Worm (Caenorhabditis elegans) whole organism, young adult: ENCODE results near the gene F09D12.2.

Source experiments
- B0019.2 ChIP-seq: fragments of 200-800 bp; sonication (Bioruptor generic); conservative IDR thresholded peaks from 2 replicates; pipeline ENCODE4 v1.3.6; 2022; ENCODE audit warnings: missing genetic modification reagents, missing genetic modification characterization, missing compliant biosample characterization
- C06A6.2 ChIP-seq: fragments of 200-800 bp; sonication (Bioruptor generic); conservative IDR thresholded peaks from 2 replicates; pipeline ENCODE4 v1.3.6; 2022; ENCODE audit warnings: missing genetic modification characterization, missing compliant biosample characterization
- F22D6.2 ChIP-seq: sonication (generic microtip); optimal IDR thresholded peaks from 2 replicates; lab custom pipeline; 2016; ENCODE audit warnings: mild to moderate bottlenecking, missing genetic modification characterization, missing compliant biosample characterization
- F49E8.2 ChIP-seq: sonication (generic microtip); optimal IDR thresholded peaks from 3 replicates; lab custom pipeline; 2017; ENCODE audit warnings: missing genetic modification characterization, mild to moderate bottlenecking, missing compliant biosample characterization, antibody characterized with exemption, moderate library complexity; ENCODE audit not compliant: insufficient read depth
- F57A8.1 ChIP-seq: fragments of 200-800 bp; sonication (Bioruptor generic); optimal IDR thresholded peaks from 2 replicates; lab custom pipeline; 2018; ENCODE audit warnings: mild to moderate bottlenecking, missing genetic modification characterization, moderate library complexity, missing compliant biosample characterization
- K12H6.12 ChIP-seq: fragments of 200-800 bp; sonication (Bioruptor generic); optimal IDR thresholded peaks from 2 replicates; lab custom pipeline; 2018; ENCODE audit warnings: mild to moderate bottlenecking, missing genetic modification characterization, missing compliant biosample characterization
- T26A5.8 ChIP-seq: sonication (generic microtip); optimal IDR thresholded peaks from 2 replicates; lab custom pipeline; 2016; ENCODE audit warnings: missing genetic modification characterization, missing compliant biosample characterization
- Y95B8A.8 ChIP-seq: fragments of 200-800 bp; sonication (Bioruptor generic); IDR thresholded peaks from 2 replicates; pipeline ENCODE4 v1.3.6; 2022; ENCODE audit warnings: missing genetic modification reagents, missing genetic modification characterization, missing compliant biosample characterization
- ZK185.1 ChIP-seq: sonication (generic microtip); optimal IDR thresholded peaks from 2 replicates; lab custom pipeline; 2016; ENCODE audit warnings: mild to moderate bottlenecking, missing genetic modification characterization, missing compliant biosample characterization; ENCODE audit not compliant: poor library complexity, severe bottlenecking
- aptf-2 ChIP-seq: fragments of 200-800 bp; sonication (Bioruptor generic); conservative IDR thresholded peaks from 2 replicates; pipeline ENCODE4 v1.3.6; 2022; ENCODE audit warnings: missing genetic modification reagents, missing genetic modification characterization, missing compliant biosample characterization
- atf-7 ChIP-seq: sonication (generic microtip); optimal IDR thresholded peaks from 2 replicates; lab custom pipeline; 2017; ENCODE audit warnings: mild to moderate bottlenecking, missing genetic modification characterization, missing compliant biosample characterization
- athp-1 ChIP-seq: sonication (generic microtip); optimal IDR thresholded peaks from 2 replicates; lab custom pipeline; 2017; ENCODE audit warnings: mild to moderate bottlenecking, missing genetic modification characterization, missing compliant biosample characterization
- attf-5 ChIP-seq: fragments of 200-800 bp; sonication (Bioruptor generic); optimal IDR thresholded peaks from 2 replicates; lab custom pipeline; 2018; ENCODE audit warnings: mild to moderate bottlenecking, missing genetic modification characterization, missing compliant biosample characterization
- bed-2 ChIP-seq: fragments of 200-800 bp; sonication (Bioruptor generic); IDR thresholded peaks from 2 replicates; pipeline ENCODE4 v1.3.6; 2022; ENCODE audit warnings: missing genetic modification reagents, missing genetic modification characterization, missing compliant biosample characterization
- cebp-1 ChIP-seq, 2 experiments: fragments of 200-800 bp in 1 of 2; sonication (Bioruptor generic) in 1 of 2; sonication (generic microtip) in 1 of 2; IDR thresholded peaks in 1 of 2; optimal IDR thresholded peaks in 1 of 2; 2 replicates each; pipeline versions ENCODE4 v1.3.6 to Lab custom; 2017 to 2022; ENCODE audit warnings: missing compliant biosample characterization in 2 of 2, missing genetic modification characterization in 2 of 2, mild to moderate bottlenecking in 1 of 2, missing genetic modification reagents in 1 of 2, moderate library complexity in 1 of 2
- cebp-2 ChIP-seq: fragments of 200-800 bp; sonication (Bioruptor generic); IDR thresholded peaks from 2 replicates; pipeline ENCODE4 v1.3.6; 2022; ENCODE audit warnings: missing genetic modification characterization, missing compliant biosample characterization
- ceh-27 ChIP-seq: fragments of 200-800 bp; sonication (Bioruptor generic); optimal IDR thresholded peaks from 2 replicates; lab custom pipeline; 2018; ENCODE audit warnings: mild to moderate bottlenecking, missing genetic modification characterization, moderate library complexity, missing compliant biosample characterization
- chd-7 ChIP-seq: sonication (generic microtip); optimal IDR thresholded peaks from 2 replicates; lab custom pipeline; 2016; ENCODE audit warnings: mild to moderate bottlenecking, missing genetic modification characterization, moderate library complexity, missing compliant biosample characterization
- die-1 ChIP-seq: sonication (generic microtip); optimal IDR thresholded peaks from 2 replicates; lab custom pipeline; 2016; ENCODE audit warnings: missing genotype, mild to moderate bottlenecking, missing genetic modification characterization, missing compliant biosample characterization
- dox-1 ChIP-seq: fragments of 200-800 bp; sonication (Bioruptor generic); IDR thresholded peaks from 2 replicates; pipeline ENCODE4 v1.3.6; 2022; ENCODE audit warnings: missing genetic modification reagents, missing genetic modification characterization, missing compliant biosample characterization
- dpl-1 ChIP-seq: fragments of 150-350 bp; optimal IDR thresholded peaks from 2 replicates; lab custom pipeline; 2014; ENCODE audit warnings: missing biosample characterization, missing genetic modification reagents, missing genetic modification characterization
- efl-1 ChIP-seq: fragments of 150-350 bp; optimal IDR thresholded peaks from 2 replicates; lab custom pipeline; 2014; ENCODE audit warnings: missing biosample characterization, missing genetic modification reagents, missing genetic modification characterization
- ekl-4 ChIP-seq: fragments of 200-800 bp; sonication (Bioruptor generic); IDR thresholded peaks from 2 replicates; pipeline ENCODE4 v1.3.6; 2022; ENCODE audit warnings: missing genetic modification reagents, missing genetic modification characterization, missing compliant biosample characterization
- him-1 ChIP-seq: sonication (generic microtip); optimal IDR thresholded peaks from 2 replicates; lab custom pipeline; 2016; ENCODE audit warnings: missing genotype, missing genetic modification reagents, missing genetic modification characterization, missing compliant biosample characterization
- hmg-1.2 ChIP-seq: fragments of 200-800 bp; sonication (Bioruptor generic); IDR thresholded peaks from 2 replicates; pipeline ENCODE4 v1.3.6; 2022; ENCODE audit warnings: missing genetic modification reagents, missing genetic modification characterization, missing compliant biosample characterization
- hsf-1 ChIP-seq: fragments of 200-800 bp; sonication (Bioruptor generic); IDR thresholded peaks from 2 replicates; pipeline ENCODE4 v1.3.6; 2022; ENCODE audit warnings: missing genetic modification reagents, missing genetic modification characterization, missing compliant biosample characterization
- let-526 ChIP-seq: fragments of 200-800 bp; sonication (Bioruptor generic); IDR thresholded peaks from 2 replicates; pipeline ENCODE4 v1.3.6; 2022; ENCODE audit warnings: missing genetic modification reagents, missing genetic modification characterization, missing compliant biosample characterization
- lin-54 ChIP-seq: fragments of 200-800 bp; sonication (Bioruptor generic); optimal IDR thresholded peaks from 2 replicates; lab custom pipeline; 2018; ENCODE audit warnings: mild to moderate bottlenecking, missing genetic modification characterization, missing compliant biosample characterization
- lsl-1 ChIP-seq: fragments of 200-800 bp; sonication (Bioruptor generic); optimal IDR thresholded peaks from 2 replicates; lab custom pipeline; 2018; ENCODE audit warnings: mild to moderate bottlenecking, missing genetic modification characterization, moderate library complexity, missing compliant biosample characterization
- lsy-27 ChIP-seq: sonication (generic microtip); optimal IDR thresholded peaks from 2 replicates; lab custom pipeline; 2017; ENCODE audit warnings: missing genetic modification characterization, mild to moderate bottlenecking, missing compliant biosample characterization, antibody characterized with exemption, missing genotype, borderline replicate concordance; ENCODE audit not compliant: insufficient read depth
- madf-8 ChIP-seq: fragments of 200-800 bp; sonication (Bioruptor generic); conservative IDR thresholded peaks from 2 replicates; pipeline ENCODE4 v1.3.6; 2022; ENCODE audit warnings: missing genetic modification reagents, missing genetic modification characterization, missing compliant biosample characterization
- nfyb-1 ChIP-seq: fragments of 200-800 bp; sonication (Bioruptor generic); IDR thresholded peaks from 2 replicates; pipeline ENCODE4 v1.3.6; 2022; ENCODE audit warnings: missing genetic modification reagents, missing genetic modification characterization, missing compliant biosample characterization
- nhr-80 ChIP-seq: sonication (generic microtip); optimal IDR thresholded peaks from 2 replicates; lab custom pipeline; 2016; ENCODE audit warnings: missing genetic modification characterization, missing compliant biosample characterization
- pbrm-1 ChIP-seq: fragments of 200-800 bp; sonication (Bioruptor generic); IDR thresholded peaks from 2 replicates; pipeline ENCODE4 v1.3.6; 2022; ENCODE audit warnings: missing genetic modification reagents, missing genetic modification characterization, missing compliant biosample characterization
- pha-4 ChIP-seq: fragments of 150-350 bp; sonication (generic microtip); optimal IDR thresholded peaks from 2 replicates; lab custom pipeline; 2014; ENCODE audit warnings: missing biosample characterization, missing genetic modification reagents, missing genetic modification characterization
- sdz-38 ChIP-seq: sonication (generic microtip); optimal IDR thresholded peaks from 2 replicates; lab custom pipeline; 2016; ENCODE audit warnings: missing genotype, missing genetic modification characterization, missing compliant biosample characterization
- snpc-1.1 ChIP-seq: sonication (generic microtip); optimal IDR thresholded peaks from 2 replicates; lab custom pipeline; 2017; ENCODE audit warnings: missing genetic modification characterization, mild to moderate bottlenecking, missing compliant biosample characterization, antibody characterized with exemption, moderate library complexity, missing genotype, missing genetic modification reagents; ENCODE audit not compliant: insufficient read depth
- somi-1 ChIP-seq: fragments of 200-800 bp; sonication (Bioruptor generic); optimal IDR thresholded peaks from 2 replicates; lab custom pipeline; 2018; ENCODE audit warnings: mild to moderate bottlenecking, missing genetic modification characterization, missing compliant biosample characterization
- sptf-2 ChIP-seq: fragments of 200-800 bp; sonication (Bioruptor generic); optimal IDR thresholded peaks from 2 replicates; lab custom pipeline; 2018; ENCODE audit warnings: mild to moderate bottlenecking, missing genetic modification characterization, missing compliant biosample characterization
- unc-62 ChIP-seq: fragments of 150-350 bp; optimal IDR thresholded peaks from 2 replicates; lab custom pipeline; 2014; ENCODE audit warnings: missing biosample characterization, missing genetic modification reagents, missing genetic modification characterization
- ztf-22 ChIP-seq: fragments of 200-800 bp; sonication (Bioruptor generic); optimal IDR thresholded peaks from 2 replicates; lab custom pipeline; 2018; ENCODE audit warnings: mild to moderate bottlenecking, missing genetic modification characterization, moderate library complexity, missing compliant biosample characterization

Gene F09D12.2

ce11 chrIV:3422516-3422915 is 21.5 kb downstream of the F09D12.2 start, which contains the start of gene C04C3.6:
C04C3.6 (minus strand) TSS chrIV:3422616.
- TF ChIP-seq atf-7 (no peak), snpc-1.1 (tag; lab: Kevin White, UChicago) (no peak), T26A5.8 (tag; lab: Kevin White, UChicago) (no peak), dox-1 (no peak), lin-54 (no peak), hmg-1.2 (GFP tag; lab: Robert Waterston, UW) (no peak), somi-1 (GFP tag; lab: Kevin White, UChicago) (no peak), B0019.2 (no peak), F49E8.2 (no peak)
- TF ChIP-seq, all 124 proteins: peak for 0

DNA sequence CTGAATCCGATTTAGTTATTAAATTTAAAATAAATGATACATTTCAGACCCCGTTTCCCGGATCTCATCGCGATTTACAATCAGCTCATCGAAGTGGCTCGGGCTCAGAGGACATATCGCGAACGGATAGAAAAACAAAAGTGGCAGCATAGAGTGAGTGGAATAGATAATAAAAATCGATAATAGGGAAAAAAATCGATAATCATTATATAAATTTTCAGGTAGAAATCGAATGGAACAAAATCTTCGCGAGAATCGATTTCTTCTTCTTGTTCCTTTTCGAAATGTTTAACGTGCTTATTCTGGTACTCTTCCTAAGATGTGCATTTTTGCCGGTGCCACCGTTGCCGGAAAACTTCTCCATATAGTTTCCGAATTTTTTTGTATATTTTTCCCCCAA is 25.3 kb downstream of the F09D12.2 start:
- TF ChIP-seq ceh-27 (no peak), nhr-80 (tag; lab: Kevin White, UChicago) (no peak)

DNA sequence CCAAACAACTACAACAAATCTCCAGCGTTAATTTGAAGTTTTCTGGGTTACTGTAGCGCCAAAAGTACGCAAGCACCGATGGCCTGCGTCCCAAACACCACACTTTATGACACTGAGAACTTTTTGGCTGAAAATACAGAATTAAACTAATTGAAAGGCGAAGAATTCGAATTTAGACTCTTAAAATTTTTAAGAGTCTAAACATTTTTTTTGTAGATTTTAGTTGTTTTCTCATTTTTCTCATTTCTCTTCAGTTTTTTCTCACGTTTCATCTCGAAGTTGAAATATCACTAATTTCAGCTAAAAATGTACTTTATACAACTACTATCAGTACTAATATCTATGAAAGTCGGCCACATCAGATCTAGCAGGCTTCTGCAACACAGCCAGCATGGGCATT is 28.6 kb downstream of the F09D12.2 start, which contains the start of gene lgc-9:
TSS of gene lgc-9 (plus strand) at position 301 of the 400 bp plus-strand sequence.
- TF ChIP-seq him-1 (tag; lab: Kevin White, UChicago) (no peak), let-526 (no peak), bed-2 (no peak), chd-7 (tag; lab: Kevin White, UChicago) (no peak), sdz-38 (tag; lab: Kevin White, UChicago) (no peak), nfyb-1 (no peak), cebp-1 (GFP tag; IDR thresholded peaks at IDR 0.05; lab: Robert Waterston, UW) (no peak), cebp-1 (tag; optimal IDR thresholded peaks at IDR 0.05; lab: Kevin White, UChicago) (no peak), pbrm-1 (GFP tag; lab: Robert Waterston, UW) (no peak), Y95B8A.8 (no peak), dpl-1 (no peak), nhr-80 (tag; lab: Kevin White, UChicago) (no peak), aptf-2 (no peak), ztf-22 (GFP tag; lab: Kevin White, UChicago) (no peak), ekl-4 (GFP tag; lab: Robert Waterston, UW) (no peak), K12H6.12 (tag; lab: Kevin White, UChicago) (no peak), F22D6.2 (tag; lab: Kevin White, UChicago) (no peak), somi-1 (GFP tag; lab: Kevin White, UChicago) (no peak), hsf-1 (GFP tag; lab: Robert Waterston, UW) (no peak)

- TF ChIP-seq cebp-2 (GFP tag; lab: Robert Waterston, UW) (no peak), lsl-1 (GFP tag; lab: Kevin White, UChicago) (no peak), unc-62 (GFP tag; lab: Kevin White, UChicago) (no peak), sptf-2 (GFP tag; lab: Kevin White, UChicago) (no peak), atf-7 (no peak), ztf-22 (GFP tag; lab: Kevin White, UChicago) (no peak), pha-4 (tag; lab: Kevin White, UChicago) (no peak), die-1 (tag; lab: Kevin White, UChicago) (no peak), F57A8.1 (no peak), ZK185.1 (tag; lab: Kevin White, UChicago) (no peak), bed-2 (no peak), efl-1 (GFP tag; lab: Kevin White, UChicago) (no peak), attf-5 (no peak), C06A6.2 (GFP tag; lab: Robert Waterston, UW) (no peak), madf-8 (GFP tag; lab: Robert Waterston, UW) (no peak), athp-1 (tag; lab: Kevin White, UChicago) (no peak), lsy-27 (tag; lab: Kevin White, UChicago) (no peak)
Measured at ce11 chrIV:3400941-3401340, 43.1 kb downstream of the F09D12.2 start.
